Worm (Caenorhabditis elegans): ENCODE results near the gene srab-13.

DNA sequence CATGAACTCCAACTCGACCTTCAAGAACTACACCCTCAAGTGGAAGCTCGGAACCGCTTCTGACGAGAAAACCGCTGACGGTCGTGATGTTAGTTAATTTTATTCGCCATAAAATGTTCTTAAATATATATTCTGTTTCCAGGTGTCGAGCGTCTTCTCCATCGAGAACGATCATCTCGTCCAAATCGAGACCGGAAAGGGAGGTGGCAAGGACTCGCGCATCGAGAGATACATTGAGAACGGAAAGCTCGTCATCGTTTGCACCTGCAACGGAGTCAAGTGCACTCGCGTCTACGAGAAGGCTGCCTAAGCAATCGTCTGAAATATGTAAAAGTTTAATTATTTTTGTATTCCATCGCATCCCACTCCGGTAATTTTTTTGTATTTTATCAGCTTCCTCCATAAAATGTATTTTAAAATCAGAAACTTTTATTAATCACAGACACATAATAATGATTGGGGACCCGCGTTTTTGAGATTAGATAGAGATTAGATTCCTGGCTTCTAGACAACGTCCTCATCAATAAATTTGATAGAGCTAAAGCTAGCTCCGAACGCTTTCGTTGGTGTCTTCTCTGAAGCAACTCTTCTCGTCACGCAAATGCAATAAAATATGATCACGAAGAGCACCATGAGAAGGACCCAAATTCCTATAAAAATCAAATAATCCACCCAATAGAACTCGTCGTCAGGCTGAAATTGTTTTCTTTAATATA lies 41.2 kb upstream of the srab-13 start:
- TF ChIP-seq cnd-1 (tag; optimal IDR thresholded peaks at IDR 0.05) (no peak), nhr-237 (tag; optimal IDR thresholded peaks at IDR 0.05) (no peak), unc-39 (tag; optimal IDR thresholded peaks at IDR 0.05) (no peak), ceh-39 (tag; optimal IDR thresholded peaks at IDR 0.05) (no peak), zip-8 (tag; optimal IDR thresholded peaks at IDR 0.05) (no peak), lsy-2 (tag; optimal IDR thresholded peaks at IDR 0.05) (no peak), pha-4 (tag; optimal IDR thresholded peaks at IDR 0.05) (no peak), lin-13 (tag; optimal IDR thresholded peaks at IDR 0.05) (no peak), mab-5 (tag; optimal IDR thresholded peaks at IDR 0.05) (no peak), nhr-12 (tag; optimal IDR thresholded peaks at IDR 0.05) (no peak), elt-1 (tag; optimal IDR thresholded peaks at IDR 0.05; ENCODE audit: borderline replicate concordance, insufficient read depth) (no peak), ces-1 (GFP tag; optimal IDR thresholded peaks at IDR 0.05) (no peak), nhr-2 (tag; optimal IDR thresholded peaks at IDR 0.05) (no peak), snpc-4 (tag; optimal IDR thresholded peaks at IDR 0.05) (no peak)
